Worm (Caenorhabditis elegans) whole organism, L4/young adult: ENCODE results near the gene penr-1.

Experiments used
- dao-5 ChIP-seq: sonication (generic microtip); optimal IDR thresholded peaks from 2 replicates; lab custom pipeline; 2016; ENCODE audit warnings: missing genotype, missing genetic modification characterization, moderate library complexity, missing compliant biosample characterization
- him-1 ChIP-seq: sonication (generic microtip); optimal IDR thresholded peaks from 2 replicates; lab custom pipeline; 2016; ENCODE audit warnings: missing genotype, missing genetic modification reagents, missing genetic modification characterization, missing compliant biosample characterization

DNA sequence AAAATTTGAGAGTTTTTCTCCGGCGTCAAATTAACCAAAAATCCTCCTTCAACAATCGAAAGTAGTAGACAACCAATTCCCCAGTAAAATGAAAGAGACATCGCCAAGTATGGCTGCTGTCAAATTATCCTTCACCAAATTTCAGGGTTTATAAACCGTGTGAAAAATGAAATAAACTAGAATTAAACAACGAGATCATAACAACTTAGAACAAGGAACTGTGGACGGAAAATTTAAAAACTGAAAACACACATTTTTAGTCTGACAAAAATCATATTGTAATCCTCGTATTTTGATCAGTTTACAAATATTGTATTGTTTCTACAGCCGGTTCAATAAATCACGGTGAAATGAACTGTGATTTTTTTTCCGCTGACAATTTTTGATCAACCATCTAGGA lies 6.3 kb upstream of the penr-1 start, which contains the start of gene cest-30:
- TF ChIP-seq dao-5 = no peak
- TF ChIP-seq him-1 (tag; lab: Kevin White, UChicago) = no peak
